Worm (Caenorhabditis elegans) whole organism, young adult: ENCODE results near the gene K12D12.4.

Experiments
- B0019.2 ChIP-seq: fragments of 200-800 bp; sonication (Bioruptor generic); conservative IDR thresholded peaks from 2 replicates; pipeline ENCODE4 v1.3.6; 2022; ENCODE audit warnings: missing genetic modification reagents, missing genetic modification characterization, missing compliant biosample characterization
- F10E7.11 ChIP-seq: sonication (generic microtip); optimal IDR thresholded peaks from 2 replicates; lab custom pipeline; 2017; ENCODE audit warnings: mild to moderate bottlenecking, missing genetic modification characterization, moderate library complexity, missing compliant biosample characterization
- F33H1.4 ChIP-seq: fragments of 200-800 bp; sonication (Bioruptor generic); IDR thresholded peaks from 2 replicates; pipeline ENCODE4 v1.3.6; 2022; ENCODE audit warnings: missing genetic modification reagents, missing genetic modification characterization, missing compliant biosample characterization
- F39B2.1 ChIP-seq: fragments of 200-800 bp; sonication (Bioruptor generic); IDR thresholded peaks from 2 replicates; pipeline ENCODE4 v1.3.6; 2022; ENCODE audit warnings: missing genetic modification reagents, missing genetic modification characterization, missing compliant biosample characterization
- F55B11.4 ChIP-seq: sonication (generic microtip); optimal IDR thresholded peaks from 2 replicates; lab custom pipeline; 2016; ENCODE audit warnings: missing compliant biosample characterization, missing genetic modification characterization, borderline replicate concordance; ENCODE audit not compliant: insufficient read depth
- T07F8.4 ChIP-seq: sonication (generic microtip); optimal IDR thresholded peaks from 2 replicates; lab custom pipeline; 2016; ENCODE audit warnings: mild to moderate bottlenecking, missing genetic modification characterization, moderate library complexity, missing compliant biosample characterization
- T26A5.8 ChIP-seq: sonication (generic microtip); optimal IDR thresholded peaks from 2 replicates; lab custom pipeline; 2016; ENCODE audit warnings: missing genetic modification characterization, missing compliant biosample characterization
- Y95B8A.8 ChIP-seq: fragments of 200-800 bp; sonication (Bioruptor generic); IDR thresholded peaks from 2 replicates; pipeline ENCODE4 v1.3.6; 2022; ENCODE audit warnings: missing genetic modification reagents, missing genetic modification characterization, missing compliant biosample characterization
- akir-1 ChIP-seq: fragments of 200-800 bp; sonication (Bioruptor generic); optimal IDR thresholded peaks from 2 replicates; lab custom pipeline; 2018; ENCODE audit warnings: mild to moderate bottlenecking, missing genetic modification characterization, moderate library complexity, missing compliant biosample characterization
- ceh-27 ChIP-seq: fragments of 200-800 bp; sonication (Bioruptor generic); optimal IDR thresholded peaks from 2 replicates; lab custom pipeline; 2018; ENCODE audit warnings: mild to moderate bottlenecking, missing genetic modification characterization, moderate library complexity, missing compliant biosample characterization
- ceh-79 ChIP-seq: sonication (generic microtip); optimal IDR thresholded peaks from 2 replicates; lab custom pipeline; 2017; ENCODE audit warnings: mild to moderate bottlenecking, missing genetic modification characterization, missing compliant biosample characterization
- ceh-91 ChIP-seq: fragments of 200-800 bp; sonication (Bioruptor generic); IDR thresholded peaks from 2 replicates; pipeline ENCODE4 v1.3.6; 2022; ENCODE audit warnings: missing genetic modification reagents, missing genetic modification characterization, missing compliant biosample characterization
- egl-44 ChIP-seq: fragments of 200-800 bp; sonication (Bioruptor generic); IDR thresholded peaks from 2 replicates; pipeline ENCODE4 v1.3.6; 2022; ENCODE audit warnings: missing genetic modification reagents, missing genetic modification characterization, missing compliant biosample characterization
- fkh-3 ChIP-seq: sonication (generic microtip); optimal IDR thresholded peaks from 2 replicates; lab custom pipeline; 2016; ENCODE audit warnings: mild to moderate bottlenecking, missing genetic modification characterization, missing compliant biosample characterization
- hlh-12 ChIP-seq: sonication (generic microtip); optimal IDR thresholded peaks from 2 replicates; lab custom pipeline; 2016; ENCODE audit warnings: missing genetic modification characterization, missing compliant biosample characterization
- hmg-20 ChIP-seq: fragments of 200-800 bp; sonication (Bioruptor generic); IDR thresholded peaks from 2 replicates; pipeline ENCODE4 v1.3.6; 2022; ENCODE audit warnings: missing genetic modification reagents, missing genetic modification characterization, missing compliant biosample characterization
- hsf-1 ChIP-seq: fragments of 200-800 bp; sonication (Bioruptor generic); IDR thresholded peaks from 2 replicates; pipeline ENCODE4 v1.3.6; 2022; ENCODE audit warnings: missing genetic modification reagents, missing genetic modification characterization, missing compliant biosample characterization
- let-526 ChIP-seq: fragments of 200-800 bp; sonication (Bioruptor generic); IDR thresholded peaks from 2 replicates; pipeline ENCODE4 v1.3.6; 2022; ENCODE audit warnings: missing genetic modification reagents, missing genetic modification characterization, missing compliant biosample characterization
- lin-40 ChIP-seq: sonication (generic microtip); optimal IDR thresholded peaks from 2 replicates; lab custom pipeline; 2016; ENCODE audit warnings: missing genetic modification characterization, mild to moderate bottlenecking, missing compliant biosample characterization, missing genotype, missing genetic modification reagents
- madf-10 ChIP-seq: sonication (generic microtip); optimal IDR thresholded peaks from 2 replicates; lab custom pipeline; 2016; ENCODE audit warnings: mild to moderate bottlenecking, missing genetic modification characterization, missing compliant biosample characterization
- madf-6 ChIP-seq: fragments of 200-800 bp; sonication (Bioruptor generic); IDR thresholded peaks from 2 replicates; pipeline ENCODE4 v1.3.6; 2022; ENCODE audit warnings: missing genetic modification reagents, missing genetic modification characterization, missing compliant biosample characterization
- nfya-1 ChIP-seq: sonication (generic microtip); optimal IDR thresholded peaks from 2 replicates; lab custom pipeline; 2017; ENCODE audit warnings: antibody characterized with exemption, missing compliant biosample characterization, missing genetic modification characterization, borderline replicate concordance; ENCODE audit not compliant: insufficient read depth
- nhr-179 ChIP-seq: sonication (generic microtip); optimal IDR thresholded peaks from 2 replicates; lab custom pipeline; 2016; ENCODE audit warnings: mild to moderate bottlenecking, missing genetic modification characterization, missing compliant biosample characterization
- sdz-38 ChIP-seq: sonication (generic microtip); optimal IDR thresholded peaks from 2 replicates; lab custom pipeline; 2016; ENCODE audit warnings: missing genotype, missing genetic modification characterization, missing compliant biosample characterization
- sea-2 ChIP-seq: fragments of 200-800 bp; sonication (Bioruptor generic); IDR thresholded peaks from 2 replicates; pipeline ENCODE4 v1.3.6; 2022; ENCODE audit warnings: missing genetic modification characterization, missing compliant biosample characterization
- snpc-1.1 ChIP-seq: sonication (generic microtip); optimal IDR thresholded peaks from 2 replicates; lab custom pipeline; 2017; ENCODE audit warnings: missing genetic modification characterization, mild to moderate bottlenecking, missing compliant biosample characterization, antibody characterized with exemption, moderate library complexity, missing genotype, missing genetic modification reagents; ENCODE audit not compliant: insufficient read depth
- snpc-1.3 ChIP-seq: sonication (generic microtip); optimal IDR thresholded peaks from 2 replicates; lab custom pipeline; 2017; ENCODE audit warnings: missing genetic modification characterization, mild to moderate bottlenecking, missing compliant biosample characterization, antibody characterized with exemption, moderate library complexity, missing genotype, missing genetic modification reagents; ENCODE audit not compliant: insufficient read depth
- snpc-3.4 ChIP-seq: sonication (generic microtip); optimal IDR thresholded peaks from 2 replicates; lab custom pipeline; 2017; ENCODE audit warnings: missing genetic modification characterization, mild to moderate bottlenecking, missing compliant biosample characterization, antibody characterized with exemption, moderate library complexity, missing genotype, missing genetic modification reagents
- somi-1 ChIP-seq: fragments of 200-800 bp; sonication (Bioruptor generic); optimal IDR thresholded peaks from 2 replicates; lab custom pipeline; 2018; ENCODE audit warnings: mild to moderate bottlenecking, missing genetic modification characterization, missing compliant biosample characterization
- xnd-1 ChIP-seq: sonication (generic microtip); optimal IDR thresholded peaks from 2 replicates; lab custom pipeline; 2016; ENCODE audit warnings: missing genotype, missing genetic modification reagents, missing genetic modification characterization, missing compliant biosample characterization
- ztf-28 ChIP-seq: fragments of 200-800 bp; sonication (Bioruptor generic); IDR thresholded peaks from 2 replicates; pipeline ENCODE4 v1.3.6; 2022; ENCODE audit warnings: missing genetic modification reagents, missing genetic modification characterization, missing compliant biosample characterization
- ztf-6 ChIP-seq: fragments of 200-800 bp; sonication (Bioruptor generic); IDR thresholded peaks from 2 replicates; pipeline ENCODE4 v1.3.6; 2022; ENCODE audit warnings: missing genetic modification reagents, missing genetic modification characterization, missing compliant biosample characterization

Gene K12D12.4

ce11 chrII:11859833-11860232 is 5.7 kb downstream of the K12D12.4 start:
- no peak for TF ChIP-seq T26A5.8 (tag; lab: Kevin White, UChicago)
- no peak for TF ChIP-seq hlh-12
- no peak for TF ChIP-seq hmg-20
- TF ChIP-seq snpc-1.3 (tag; lab: Kevin White, UChicago): no peak
- TF ChIP-seq T07F8.4 (tag; lab: Kevin White, UChicago): no peak
- TF ChIP-seq B0019.2 (GFP tag; lab: Robert Waterston, UW): no peak
- TF ChIP-seq ztf-6 (GFP tag; lab: Robert Waterston, UW): no peak
- no peak for TF ChIP-seq hsf-1
- TF ChIP-seq akir-1 (GFP tag; lab: Kevin White, UChicago): no peak
- TF ChIP-seq ztf-28 (GFP tag; lab: Robert Waterston, UW): no peak
- TF ChIP-seq F39B2.1 (GFP tag; lab: Robert Waterston, UW): no peak
- TF ChIP-seq Y95B8A.8: no peak
- no peak for TF ChIP-seq F55B11.4 (tag; lab: Kevin White, UChicago)
- no peak for TF ChIP-seq somi-1
- no peak for TF ChIP-seq nhr-179
- TF ChIP-seq sea-2 (GFP tag; lab: Robert Waterston, UW): no peak
- no peak for TF ChIP-seq ceh-91
- TF ChIP-seq fkh-3 (tag; lab: Kevin White, UChicago): no peak
- no peak for TF ChIP-seq madf-10 (tag; lab: Kevin White, UChicago)

ce11 chrII:11856361-11856760 is 9.2 kb downstream of the K12D12.4 start, which contains the start of gene clh-1:
Gene clh-1, minus strand, starts transcription at chrII:11856461.
- TF ChIP-seq nfya-1 (tag; lab: Kevin White, UChicago) (no peak), ceh-79 (tag; lab: Kevin White, UChicago) (no peak), ceh-27 (GFP tag; lab: Kevin White, UChicago) (no peak), let-526 (GFP tag; lab: Robert Waterston, UW) (no peak), snpc-1.1 (tag; lab: Kevin White, UChicago) (no peak), F33H1.4 (GFP tag; lab: Robert Waterston, UW) (no peak)

- TF ChIP-seq F10E7.11 (tag; lab: Kevin White, UChicago) (no peak), madf-6 (GFP tag; lab: Robert Waterston, UW) (no peak), sdz-38 (tag; lab: Kevin White, UChicago) (no peak), xnd-1 (no peak)
These were observed 10.8 kb downstream of the K12D12.4 start for ce11 chrII:11854749-11855148.

- TF ChIP-seq snpc-3.4 (tag; lab: Kevin White, UChicago): no peak
These were observed 12.4 kb downstream of the K12D12.4 start for ce11 chrII:11853108-11853507.

ce11 chrII:11852191-11852901 is 13.2 kb downstream of the K12D12.4 start:
- TF ChIP-seq lin-40 (tag; lab: Kevin White, UChicago) (peak; percentile 16), egl-44 (no peak)
